Fruit fly (Drosophila melanogaster): ENCODE results near the gene CG6813.
A peak's percentile ranks its signal among the peaks of the same experiment; 100 is the strongest.

CG6813 gene

dm6 chr3R:11619709-11620409, 6.6 kb downstream of the CG6813 start, which contains the start of the genes Jupiter and CG14710 (continued):
- TF ChIP-seq usp (GFP tag; optimal IDR thresholded peaks at IDR 0.05), result no peak
- peak; percentile 64 for TF ChIP-seq CG4424 (GFP tag; optimal IDR thresholded peaks at IDR 0.05)
- TF ChIP-seq Ada2b (GFP tag; IDR thresholded peaks at IDR 0.05), result 0 out of 2 replicates have a peak, but pooled peaks have one; percentile 14
- TF ChIP-seq Spps (tag; optimal IDR thresholded peaks at IDR 0.05), result no peak
- no peak; the same call in 2 of the 3 replicates for TF ChIP-seq CG14050 (GFP tag; IDR thresholded peaks at IDR 0.05)
- peak; percentile 89 for TF ChIP-seq E2f2 (GFP tag; IDR thresholded peaks at IDR 0.05)
- TF ChIP-seq CG10565 (GFP tag; optimal IDR thresholded peaks at IDR 0.05), result no peak
- peak; percentile 31 for TF ChIP-seq ab (GFP tag; optimal IDR thresholded peaks at IDR 0.05)
- peak; percentile 86 for TF ChIP-seq Hmr (GFP tag; optimal IDR thresholded peaks at IDR 0.05)
- no peak for TF ChIP-seq bigmax (GFP tag; optimal IDR thresholded peaks at IDR 0.05)
- TF ChIP-seq CG1233 (GFP tag; optimal IDR thresholded peaks at IDR 0.05), result no peak
- no peak for TF ChIP-seq crol (GFP tag; IDR thresholded peaks at IDR 0.05)
- TF ChIP-seq CoRest (tag; optimal IDR thresholded peaks at IDR 0.05), result peak; percentile 79
- TF ChIP-seq ERR (GFP tag; optimal IDR thresholded peaks at IDR 0.05), result peak; percentile 78
- no peak for TF ChIP-seq scrt (GFP tag; optimal IDR thresholded peaks at IDR 0.05)
- TF ChIP-seq run (tag; optimal IDR thresholded peaks at IDR 0.05), result no peak
- TF ChIP-seq CG17328 (GFP tag; IDR thresholded peaks at IDR 0.05), result peak; percentile 66
- no peak for TF ChIP-seq BtbVII (GFP tag; optimal IDR thresholded peaks at IDR 0.05)
- peak; percentile 97 for TF ChIP-seq CG33213 (GFP tag; optimal IDR thresholded peaks at IDR 0.05)
- peak; percentile 63; the same call in 1 of the 2 replicates for TF ChIP-seq lmd (GFP tag; IDR thresholded peaks at IDR 0.05)
- TF ChIP-seq CG7963 (GFP tag; IDR thresholded peaks at IDR 0.05; ENCODE audit: partially characterized antibody), result no peak
- no peak for TF ChIP-seq Six4 (GFP tag; optimal IDR thresholded peaks at IDR 0.05)
- TF ChIP-seq peb (GFP tag; IDR thresholded peaks at IDR 0.05), result no peak
- TF ChIP-seq CG10147 (GFP tag; optimal IDR thresholded peaks at IDR 0.05), result peak; percentile 31
- peak; percentile 43 for TF ChIP-seq CG4854 (GFP tag; optimal IDR thresholded peaks at IDR 0.05)
- peak; percentile 13 for TF ChIP-seq fd3F (GFP tag; optimal IDR thresholded peaks at IDR 0.05)
- peak; percentile 98 for TF ChIP-seq Ets65A (GFP tag)
- TF ChIP-seq sens (GFP tag), result peak; percentile 97
- TF ChIP-seq eve (GFP tag; optimal IDR thresholded peaks at IDR 0.05), result no peak
- TF ChIP-seq CG8089 (GFP tag; optimal IDR thresholded peaks at IDR 0.05), result peak; percentile 77
- TF ChIP-seq p53 (GFP tag; optimal IDR thresholded peaks at IDR 0.05), result peak; percentile 77
- peak; percentile 53; the same call in 1 of the 2 replicates for TF ChIP-seq CG14667 (GFP tag; IDR thresholded peaks at IDR 0.05)
- peak; percentile 46 for TF ChIP-seq Elba2 (GFP tag; optimal IDR thresholded peaks at IDR 0.05)
- no peak for TF ChIP-seq CG12219 (GFP tag; optimal IDR thresholded peaks at IDR 0.05)
- TF ChIP-seq Neu2 (GFP tag; optimal IDR thresholded peaks at IDR 0.05; ENCODE audit: borderline replicate concordance), result no peak
- TF ChIP-seq Trl (optimal IDR thresholded peaks at IDR 0.05), result no peak
- peak; percentile 86 for TF ChIP-seq Trl (GFP tag; optimal IDR thresholded peaks at IDR 0.05)
- no peak for TF ChIP-seq nau (GFP tag; optimal IDR thresholded peaks at IDR 0.05)
- peak; percentile 53 for TF ChIP-seq caup (GFP tag; optimal IDR thresholded peaks at IDR 0.05; ENCODE audit: severe bottlenecking)
- TF ChIP-seq CrebB (tag; optimal IDR thresholded peaks at IDR 0.05), result peak; percentile 50
- TF ChIP-seq CG13775 (GFP tag; optimal IDR thresholded peaks at IDR 0.05), result peak; percentile 55
- TF ChIP-seq CG10209 (GFP tag; optimal IDR thresholded peaks at IDR 0.05), result peak; percentile 46
- TF ChIP-seq BEAF-32 (GFP tag; optimal IDR thresholded peaks at IDR 0.05), result peak; percentile 58
- TF ChIP-seq CG6683 (GFP tag; optimal IDR thresholded peaks at IDR 0.05), result no peak
- TF ChIP-seq phol (tag; optimal IDR thresholded peaks at IDR 0.05), result peak; percentile 80
- peak; percentile 6 for TF ChIP-seq CG18011 (GFP tag; optimal IDR thresholded peaks at IDR 0.05)
- TF ChIP-seq tap (tag; optimal IDR thresholded peaks at IDR 0.05), result peak; percentile 20
- peak; percentile 83 for TF ChIP-seq CG7786 (GFP tag; optimal IDR thresholded peaks at IDR 0.05)
- no peak for TF ChIP-seq dmrt99B (tag; optimal IDR thresholded peaks at IDR 0.05)
- peak; percentile 48; the same call in 1 of the 3 replicates for TF ChIP-seq tgo (GFP tag; IDR thresholded peaks at IDR 0.05)

Measured in whole organism, embryonic.